Fruit fly (Drosophila melanogaster) whole organism, embryonic: ENCODE results near the gene CG3123.

Experiments
- BEAF-32 ChIP-seq: fragments of 200-800 bp; sonication (Bioruptor generic); optimal IDR thresholded peaks from 3 replicates; lab custom pipeline; 2017; ENCODE audit warnings: missing biosample characterization, missing genetic modification characterization, mild to moderate bottlenecking, moderate library complexity, missing genetic modification reagents
- CG11456 ChIP-seq: fragments of 200-800 bp; sonication (Bioruptor generic); IDR thresholded peaks from 3 replicates; pipeline ENCODE4 v1.3.6; 2022; ENCODE audit warnings: missing biosample characterization, missing genetic modification characterization
- CG11560 ChIP-seq: fragments of 200-800 bp; sonication (Bioruptor generic); IDR thresholded peaks from 3 replicates; pipeline ENCODE4 v1.3.6; 2022; ENCODE audit warnings: missing biosample characterization, missing genetic modification characterization
- CG12071 ChIP-seq: fragments of 200-800 bp; sonication (Bioruptor generic); optimal IDR thresholded peaks from 3 replicates; lab custom pipeline; 2018; ENCODE audit warnings: missing biosample characterization, mild to moderate bottlenecking, missing genetic modification characterization
- CG12391 ChIP-seq: fragments of 200-800 bp; sonication (Bioruptor generic); optimal IDR thresholded peaks from 3 replicates; lab custom pipeline; 2018; ENCODE audit warnings: missing biosample characterization, mild to moderate bottlenecking, missing genetic modification characterization, moderate library complexity
- CG13123 ChIP-seq: fragments of 200-800 bp; sonication (Bioruptor generic); optimal IDR thresholded peaks from 2 replicates; lab custom pipeline; 2016; ENCODE audit warnings: missing biosample characterization, missing genetic modification characterization
- CG15479 ChIP-seq: fragments of 200-800 bp; sonication (Bioruptor generic); optimal IDR thresholded peaks from 3 replicates; lab custom pipeline; 2019; ENCODE audit warnings: missing biosample characterization, mild to moderate bottlenecking, missing genetic modification characterization, moderate library complexity
- CG31441 ChIP-seq: fragments of 200-800 bp; sonication (Bioruptor generic); IDR thresholded peaks from 2 replicates; pipeline ENCODE4 v1.3.6; 2022; ENCODE audit warnings: missing biosample characterization, missing genetic modification characterization
- CG4617 ChIP-seq: fragments of 200-800 bp; sonication (Bioruptor generic); optimal IDR thresholded peaks from 3 replicates; lab custom pipeline; 2016; ENCODE audit warnings: missing biosample characterization, missing genetic modification characterization, borderline replicate concordance
- CG4707 ChIP-seq: fragments of 200-800 bp; sonication (Bioruptor generic); optimal IDR thresholded peaks from 2 replicates; lab custom pipeline; 2018; ENCODE audit warnings: missing biosample characterization, mild to moderate bottlenecking, missing genetic modification characterization, moderate library complexity
- CG6272 ChIP-seq: fragments of 200-800 bp; sonication (Bioruptor generic); IDR thresholded peaks from 2 replicates; pipeline ENCODE4 v1.3.6; 2022; ENCODE audit warnings: missing biosample characterization, missing genetic modification characterization
- CG6791 ChIP-seq: fragments of 200-800 bp; sonication (Bioruptor generic); IDR thresholded peaks from 3 replicates; pipeline ENCODE4 v1.3.6; 2022; ENCODE audit warnings: missing biosample characterization, missing genetic modification characterization; ENCODE audit not compliant: partially characterized antibody
- CG8290 ChIP-seq, 3 experiments: fragments of 200-800 bp; sonication (Bioruptor generic); optimal IDR thresholded peaks; 2 replicates each; lab custom pipeline; 2016 to 2019; ENCODE audit warnings: missing biosample characterization in 3 of 3, missing genetic modification characterization in 3 of 3, mild to moderate bottlenecking in 2 of 3, moderate library complexity in 1 of 3
- CG8765 ChIP-seq: fragments of 200-800 bp; sonication (Bioruptor generic); IDR thresholded peaks from 2 replicates; pipeline ENCODE4 v1.3.6; 2022; ENCODE audit warnings: missing biosample characterization, missing genetic modification characterization
- CG9215 ChIP-seq: fragments of 200-800 bp; sonication (Bioruptor generic); IDR thresholded peaks from 2 replicates; pipeline ENCODE4 v1.3.6; 2022; ENCODE audit warnings: missing biosample characterization, missing genetic modification characterization
- CkIIα-i1 ChIP-seq: fragments of 200-800 bp; sonication (Bioruptor generic); IDR thresholded peaks from 2 replicates; pipeline ENCODE4 v1.3.6; 2022; ENCODE audit warnings: missing biosample characterization, missing genetic modification characterization
- Dip3 ChIP-seq: fragments of 200-800 bp; sonication (Bioruptor generic); optimal IDR thresholded peaks from 3 replicates; lab custom pipeline; 2016; ENCODE audit warnings: missing biosample characterization, missing genetic modification characterization
- Dp ChIP-seq: fragments of 200-800 bp; sonication (Bioruptor generic); optimal IDR thresholded peaks from 2 replicates; lab custom pipeline; 2018; ENCODE audit warnings: missing biosample characterization, mild to moderate bottlenecking, missing genetic modification characterization, moderate library complexity
- Drgx ChIP-seq: fragments of 200-800 bp; sonication (Bioruptor generic); IDR thresholded peaks from 2 replicates; pipeline ENCODE4 v1.3.6; 2022; ENCODE audit warnings: missing biosample characterization, missing genetic modification characterization
- E2f2 ChIP-seq: fragments of 200-800 bp; sonication (Bioruptor generic); IDR thresholded peaks from 2 replicates; pipeline ENCODE4 v1.3.6; 2022; ENCODE audit warnings: missing biosample characterization, missing genetic modification characterization
- Ets65A ChIP-seq: fragments of 200-800 bp; sonication (Bioruptor generic); peaks from one replicate; lab custom pipeline; 2016; ENCODE audit warnings: missing biosample characterization, missing genetic modification characterization
- GATAe ChIP-seq: fragments of 200-800 bp; sonication (Bioruptor generic); conservative IDR thresholded peaks from 2 replicates; pipeline ENCODE4 v1.3.6; 2022; ENCODE audit warnings: missing biosample characterization, missing genetic modification characterization
- H2.0 ChIP-seq: fragments of 200-800 bp; sonication (Bioruptor generic); IDR thresholded peaks from 2 replicates; pipeline ENCODE4 v1.3.6; 2022; ENCODE audit warnings: missing biosample characterization, missing genetic modification characterization
- HLH3B ChIP-seq: fragments of 200-800 bp; sonication (Bioruptor generic); IDR thresholded peaks from 2 replicates; pipeline ENCODE4 v1.3.6; 2022; ENCODE audit warnings: missing biosample characterization, missing genetic modification characterization
- HLH4C ChIP-seq: fragments of 200-800 bp; sonication (Bioruptor generic); IDR thresholded peaks from 3 replicates; pipeline ENCODE4 v1.3.6; 2022; ENCODE audit warnings: missing biosample characterization, missing genetic modification characterization; ENCODE audit not compliant: partially characterized antibody
- HmgD ChIP-seq: fragments of 200-800 bp; sonication (Bioruptor generic); optimal IDR thresholded peaks from 3 replicates; lab custom pipeline; 2016; ENCODE audit warnings: missing biosample characterization, missing genetic modification characterization
- MBD-R2 ChIP-seq: fragments of 200-800 bp; sonication (Bioruptor generic); IDR thresholded peaks from 2 replicates; pipeline ENCODE4 v1.3.6; 2022; ENCODE audit warnings: missing biosample characterization, missing genetic modification characterization
- Max ChIP-seq: fragments of 200-800 bp; sonication (Bioruptor generic); optimal IDR thresholded peaks from 2 replicates; lab custom pipeline; 2016; ENCODE audit warnings: missing biosample characterization, mild to moderate bottlenecking, missing genetic modification characterization
- Myb ChIP-seq: fragments of 200-800 bp; sonication (Bioruptor generic); optimal IDR thresholded peaks from 2 replicates; lab custom pipeline; 2016; ENCODE audit warnings: missing biosample characterization, missing genetic modification characterization
- Nf-YB ChIP-seq: fragments of 200-800 bp; sonication (Bioruptor generic); optimal IDR thresholded peaks from 3 replicates; lab custom pipeline; 2019; ENCODE audit warnings: missing biosample characterization, mild to moderate bottlenecking, missing genetic modification characterization, moderate library complexity
- Oaz ChIP-seq: fragments of 200-800 bp; sonication (Bioruptor generic); IDR thresholded peaks from 2 replicates; pipeline ENCODE4 v1.3.6; 2022; ENCODE audit warnings: missing biosample characterization, missing genetic modification characterization
- Ptx1 ChIP-seq: fragments of 200-800 bp; sonication (Bioruptor generic); IDR thresholded peaks from 2 replicates; pipeline ENCODE4 v1.3.6; 2022; ENCODE audit warnings: missing biosample characterization, missing genetic modification characterization
- Sox100B ChIP-seq: fragments of 200-800 bp; sonication (Bioruptor generic); optimal IDR thresholded peaks from 3 replicates; lab custom pipeline; 2018; ENCODE audit warnings: missing biosample characterization, mild to moderate bottlenecking, missing genetic modification characterization
- Taf1 ChIP-seq: fragments of 200-800 bp; sonication (Bioruptor generic); IDR thresholded peaks from 2 replicates; pipeline ENCODE4 v1.3.6; 2022; ENCODE audit warnings: missing biosample characterization, missing genetic modification characterization
- bsh ChIP-seq, 2 experiments: fragments of 200-800 bp; sonication (Bioruptor generic); optimal IDR thresholded peaks; 2 replicates each; lab custom pipeline; 2017 to 2018; ENCODE audit warnings: mild to moderate bottlenecking in 2 of 2, missing biosample characterization in 2 of 2, missing genetic modification characterization in 2 of 2, moderate library complexity in 1 of 2
- dati ChIP-seq: fragments of 200-800 bp; sonication (Bioruptor generic); IDR thresholded peaks from 2 replicates; pipeline ENCODE4 v1.3.6; 2022; ENCODE audit warnings: missing biosample characterization, missing genetic modification characterization
- dm ChIP-seq: fragments of 200-800 bp; sonication (Bioruptor generic); optimal IDR thresholded peaks from 3 replicates; lab custom pipeline; 2016; ENCODE audit warnings: missing biosample characterization, missing genetic modification characterization
- en ChIP-seq: fragments of 200-800 bp; sonication (Bioruptor generic); optimal IDR thresholded peaks from 2 replicates; lab custom pipeline; 2016; ENCODE audit warnings: missing biosample characterization, missing genetic modification characterization
- eve ChIP-seq, 2 experiments: fragments of >200 bp; optimal IDR thresholded peaks; 2 replicates each; lab custom pipeline; 2017; ENCODE audit warnings: missing biosample characterization in 2 of 2, missing genetic modification characterization in 2 of 2
- gsb ChIP-seq: fragments of 200-800 bp; sonication (Bioruptor generic); IDR thresholded peaks from 2 replicates; pipeline ENCODE4 v1.3.6; 2022; ENCODE audit warnings: missing biosample characterization, missing genetic modification characterization
- her ChIP-seq: fragments of 200-800 bp; sonication (Bioruptor generic); optimal IDR thresholded peaks from 2 replicates; lab custom pipeline; 2016; ENCODE audit warnings: missing biosample characterization, missing genetic modification characterization
- nmo ChIP-seq: fragments of 200-800 bp; sonication (Bioruptor generic); optimal IDR thresholded peaks from 2 replicates; lab custom pipeline; 2018; ENCODE audit warnings: missing biosample characterization, mild to moderate bottlenecking, missing genetic modification characterization, moderate library complexity
- peb ChIP-seq: fragments of 200-800 bp; sonication (Bioruptor generic); IDR thresholded peaks from 2 replicates; pipeline ENCODE4 v1.3.6; 2022; ENCODE audit warnings: missing biosample characterization, missing genetic modification characterization
- scrt ChIP-seq: fragments of 200-800 bp; sonication (Bioruptor generic); optimal IDR thresholded peaks from 2 replicates; lab custom pipeline; 2018; ENCODE audit warnings: missing biosample characterization, mild to moderate bottlenecking, missing genetic modification characterization, moderate library complexity
- tio ChIP-seq: fragments of 200-800 bp; sonication (Bioruptor generic); optimal IDR thresholded peaks from 2 replicates; lab custom pipeline; 2017; ENCODE audit warnings: missing biosample characterization, missing genetic modification characterization, inconsistent platforms
- usp ChIP-seq: fragments of >200 bp; optimal IDR thresholded peaks from 2 replicates; lab custom pipeline; 2017; ENCODE audit warnings: missing biosample characterization, missing genetic modification characterization
- vvl ChIP-seq: fragments of 200-800 bp; sonication (Bioruptor generic); IDR thresholded peaks from 2 replicates; pipeline ENCODE4 v1.3.6; 2022; ENCODE audit warnings: missing biosample characterization, missing genetic modification characterization
- zf30C ChIP-seq: fragments of 200-800 bp; sonication (Bioruptor generic); optimal IDR thresholded peaks from 3 replicates; lab custom pipeline; 2018; ENCODE audit warnings: missing biosample characterization, mild to moderate bottlenecking, missing genetic modification characterization
- zfh2 ChIP-seq: fragments of 200-800 bp; sonication (Bioruptor generic); optimal IDR thresholded peaks from 2 replicates; lab custom pipeline; 2016; ENCODE audit warnings: missing biosample characterization, missing genetic modification characterization

Gene CG3123

DNA sequence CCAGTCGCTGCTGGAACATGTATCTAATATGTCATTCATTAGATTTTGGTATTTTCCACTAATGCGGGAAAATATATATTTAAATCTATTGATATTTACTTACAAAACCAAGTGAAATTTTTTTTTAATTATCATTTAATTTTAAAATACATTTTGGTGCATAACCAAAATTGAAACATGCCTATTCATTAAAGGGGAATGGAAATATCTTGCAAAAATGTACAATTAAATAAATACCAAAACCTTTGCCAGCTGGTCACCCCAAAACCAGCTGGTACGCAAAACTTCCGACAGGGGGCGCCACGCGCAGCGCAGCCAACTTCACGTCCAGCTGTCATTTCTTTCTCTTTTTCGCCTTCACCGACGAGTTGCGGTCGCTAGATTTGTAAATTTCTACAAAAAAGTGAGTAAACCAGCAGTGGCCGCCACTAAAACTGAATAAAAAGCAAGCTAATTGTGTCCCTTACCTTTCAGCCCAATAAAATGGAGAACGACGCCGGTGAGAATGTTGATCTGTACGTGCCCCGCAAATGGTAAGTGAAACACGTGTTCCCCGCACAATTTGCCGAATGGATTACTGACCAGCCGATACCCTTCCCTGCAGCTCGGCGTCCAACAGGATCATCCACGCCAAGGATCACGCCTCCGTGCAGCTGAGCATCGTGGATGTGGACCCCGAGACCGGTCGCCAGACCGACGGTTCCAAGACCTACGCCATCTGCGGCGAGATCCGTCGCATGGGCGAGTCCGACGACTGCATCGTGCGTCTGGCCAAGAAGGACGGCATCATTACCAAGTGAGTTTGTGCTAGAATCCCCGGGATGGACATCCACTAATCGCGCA lies 30.7 kb upstream of the CG3123 start, which contains the start of the genes CG3104 and RpS21 (continued):
- TF ChIP-seq HmgD (GFP tag; lab: Kevin White, UChicago) (peak; percentile 61), zf30C (GFP tag; lab: Kevin White, UChicago) (peak; percentile 50), CkIIα-i1 (GFP tag; lab: Robert Waterston, UW) (0 out of 2 replicates have a peak, but pooled peaks have one; percentile 39), BEAF-32 (peak; percentile 56), dm (peak; percentile 95), CG6791 (GFP tag; lab: Robert Waterston, UW) (0 out of 3 replicates have a peak, but pooled peaks have one; percentile 5), H2.0 (GFP tag; lab: Robert Waterston, UW) (peak; percentile 89), bsh (GFP tag; optimal IDR thresholded peaks at IDR 0.05; lab: Kevin White, UChicago) (peak; percentile 34 to 69), gsb (GFP tag; lab: Robert Waterston, UW) (peak; percentile 81), Oaz (peak; percentile 75), nmo (peak; percentile 86), Sox100B (GFP tag; lab: Kevin White, UChicago) (peak; percentile 81), usp (GFP tag; lab: Kevin White, UChicago) (no peak), CG9215 (peak; percentile 76), CG6272 (GFP tag; lab: Robert Waterston, UW) (peak; percentile 68), eve (GFP tag; optimal IDR thresholded peaks at IDR 0.05; lab: Kevin White, UChicago) (peak in 1 of 2 experiments; percentile 77), zfh2 (peak; percentile 86), CG12071 (GFP tag; lab: Kevin White, UChicago) (peak; percentile 80), Ets65A (GFP tag; lab: Kevin White, UChicago) (peak; percentile 99), Max (GFP tag; lab: Kevin White, UChicago) (peak; percentile 89), Nf-YB (GFP tag; lab: Kevin White, UChicago) (peak; percentile 65), MBD-R2 (GFP tag; lab: Robert Waterston, UW) (peak; percentile 53), Dp (GFP tag; lab: Kevin White, UChicago) (peak; percentile 80), vvl (GFP tag; lab: Robert Waterston, UW) (peak; percentile 91), tio (peak; percentile 74), CG12391 (tag; lab: Kevin White, UChicago) (peak; percentile 79), Ptx1 (GFP tag; lab: Robert Waterston, UW) (peak; percentile 87), her (GFP tag; lab: Kevin White, UChicago) (peak; percentile 80), CG13123 (GFP tag; lab: Kevin White, UChicago) (peak; percentile 100), CG11456 (GFP tag; lab: Robert Waterston, UW) (peak; percentile 98), HLH3B (GFP tag; lab: Robert Waterston, UW) (peak; percentile 80), CG4707 (GFP tag; lab: Kevin White, UChicago) (peak; percentile 69), HLH4C (GFP tag; lab: Robert Waterston, UW) (no peak), Taf1 (peak; percentile 78), CG8290 (GFP tag; optimal IDR thresholded peaks at IDR 0.05; lab: Kevin White, UChicago) (peak; percentile 86), CG8290 (tag; optimal IDR thresholded peaks at IDR 0.05; lab: Kevin White, UChicago) (peak; percentile 85 to 92), en (peak; percentile 29), E2f2 (GFP tag; lab: Robert Waterston, UW) (peak; percentile 88), Dip3 (GFP tag; lab: Kevin White, UChicago) (peak; percentile 82), CG8765 (GFP tag; lab: Robert Waterston, UW) (peak; percentile 78), Drgx (GFP tag; lab: Robert Waterston, UW) (0 out of 2 replicates have a peak, but pooled peaks have one; percentile 22), Myb (GFP tag; lab: Kevin White, UChicago) (peak; percentile 65), scrt (GFP tag; lab: Kevin White, UChicago) (peak; percentile 83), peb (GFP tag; lab: Robert Waterston, UW) (peak; percentile 45; the same call in 1 of the 2 replicates), dati (GFP tag; lab: Robert Waterston, UW) (peak; percentile 75), CG31441 (GFP tag; lab: Robert Waterston, UW) (peak; percentile 75), CG4617 (GFP tag; lab: Kevin White, UChicago) (peak; percentile 92), GATAe (GFP tag; lab: Robert Waterston, UW) (no peak), CG11560 (tag; lab: Robert Waterston, UW) (peak; percentile 51; the same call in 2 of the 3 replicates), CG15479 (GFP tag; lab: Kevin White, UChicago) (peak; percentile 7)
